Worm (Caenorhabditis elegans): Measurements from ENCODE around the gene F56B3.9.

Gene F56B3.9

ce11 chrIV:787755-788154 is 16.6 kb downstream of the F56B3.9 start, which contains the start of gene F56B3.6:
F56B3.6 (plus strand) TSS chrIV:788055.
- no peak for TF ChIP-seq hmbx-1 (tag; optimal IDR thresholded peaks at IDR 0.05)

- TF ChIP-seq pes-1 (GFP tag; IDR thresholded peaks at IDR 0.05) (no peak), ceh-36 (tag; optimal IDR thresholded peaks at IDR 0.05) (no peak), hmg-4 (GFP tag; optimal IDR thresholded peaks at IDR 0.05) (no peak), hmbx-1 (tag; optimal IDR thresholded peaks at IDR 0.05) (no peak), ama-1 (optimal IDR thresholded peaks at IDR 0.05) (no peak), flt-1 (GFP tag; IDR thresholded peaks at IDR 0.05) (no peak), sea-1 (GFP tag; conservative IDR thresholded peaks at IDR 0.05) (no peak)
Measured at ce11 chrIV:794275-794674, 23.1 kb downstream of the F56B3.9 start, which contains the start of gene F56B3.4. F56B3.4 (minus strand) TSS chrIV:794275.

DNA sequence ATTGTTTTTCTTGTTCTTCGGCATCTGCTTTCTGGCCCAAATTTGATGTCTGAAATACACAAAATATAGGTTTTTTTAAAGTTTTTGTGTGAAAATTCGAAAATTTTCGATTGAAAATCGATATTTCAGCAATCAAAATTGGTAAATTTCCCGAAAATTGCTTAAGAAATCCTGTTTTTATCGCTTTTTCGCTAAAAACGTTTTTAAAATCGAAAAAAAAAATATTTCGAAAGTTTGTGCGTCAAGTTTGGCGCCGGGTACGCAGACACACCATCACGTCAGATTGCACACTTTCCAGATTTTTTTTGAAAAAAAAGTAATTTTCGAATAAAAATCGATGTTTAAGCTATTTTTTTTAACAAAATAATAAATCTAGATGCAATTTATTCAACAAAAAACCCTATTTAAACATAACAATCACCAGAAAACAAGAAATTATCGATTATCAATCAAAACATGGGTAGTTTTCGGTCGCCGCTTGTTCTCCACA is 24.3 kb downstream of the F56B3.9 start, which contains the start of gene skr-18:
Gene skr-18, minus strand, starts transcription at position 51 of the 490 bp plus-strand sequence.
- TF ChIP-seq tbx-37 (GFP tag; conservative IDR thresholded peaks at IDR 0.05), result no peak
- TF ChIP-seq F13C5.2 (tag; optimal IDR thresholded peaks at IDR 0.05), result no peak
- no peak for TF ChIP-seq B0310.2 (tag; optimal IDR thresholded peaks at IDR 0.05)
- TF ChIP-seq hmg-4 (GFP tag; optimal IDR thresholded peaks at IDR 0.05), result no peak
- no peak for TF ChIP-seq ceh-13 (GFP tag; optimal IDR thresholded peaks at IDR 0.05)
- no peak for TF ChIP-seq ets-7 (tag; optimal IDR thresholded peaks at IDR 0.05)
- TF ChIP-seq hnd-1 (tag; optimal IDR thresholded peaks at IDR 0.05), result no peak
- no peak for TF ChIP-seq scrt-1 (GFP tag; IDR thresholded peaks at IDR 0.05)
- no peak for TF ChIP-seq flt-1 (GFP tag; IDR thresholded peaks at IDR 0.05)
- no peak for TF ChIP-seq aly-1 (tag; optimal IDR thresholded peaks at IDR 0.05)

ce11 chrIV:796521-797073 is 25.4 kb downstream of the F56B3.9 start, which contains the start of the genes F56B3.11 and ech-5:
F56B3.11 (minus strand) TSS chrIV:796571.
ech-5 (plus strand) TSS chrIV:797023.
- TF ChIP-seq tbx-37 (GFP tag; conservative IDR thresholded peaks at IDR 0.05), result no peak
- TF ChIP-seq ceh-13 (GFP tag; optimal IDR thresholded peaks at IDR 0.05), result peak; percentile 33
- no peak for TF ChIP-seq tra-4 (tag; optimal IDR thresholded peaks at IDR 0.05)
- TF ChIP-seq scrt-1 (GFP tag; IDR thresholded peaks at IDR 0.05), result no peak
- peak; percentile 42 for TF ChIP-seq hmbx-1 (tag; optimal IDR thresholded peaks at IDR 0.05)
- TF ChIP-seq pes-1 (GFP tag; IDR thresholded peaks at IDR 0.05), result peak; percentile 53; the same call in 1 of the 2 replicates
- no peak for TF ChIP-seq B0310.2 (tag; optimal IDR thresholded peaks at IDR 0.05)
- TF ChIP-seq tbx-11 (GFP tag; IDR thresholded peaks at IDR 0.05), result no peak
- no peak for TF ChIP-seq flt-1 (GFP tag; IDR thresholded peaks at IDR 0.05)
- TF ChIP-seq F13C5.2 (tag; optimal IDR thresholded peaks at IDR 0.05), result peak; percentile 70
- peak; percentile 37 for TF ChIP-seq hnd-1 (tag; optimal IDR thresholded peaks at IDR 0.05)
- no peak for TF ChIP-seq aly-1 (tag; optimal IDR thresholded peaks at IDR 0.05)

ce11 chrIV:800518-800917 is 29.4 kb downstream of the F56B3.9 start, which contains the start of gene mrpl-46:
mrpl-46 (plus strand) TSS chrIV:800818.
- TF ChIP-seq ceh-36 (tag; optimal IDR thresholded peaks at IDR 0.05) (no peak), flt-1 (GFP tag; IDR thresholded peaks at IDR 0.05) (no peak), hmbx-1 (tag; optimal IDR thresholded peaks at IDR 0.05) (no peak), tbx-37 (GFP tag; conservative IDR thresholded peaks at IDR 0.05) (no peak), ceh-13 (GFP tag; optimal IDR thresholded peaks at IDR 0.05) (no peak)

ce11 chrIV:801162-801561 is 30.0 kb downstream of the F56B3.9 start:
- TF ChIP-seq ceh-36 (tag; optimal IDR thresholded peaks at IDR 0.05) (no peak), scrt-1 (GFP tag; IDR thresholded peaks at IDR 0.05) (no peak), hnd-1 (tag; optimal IDR thresholded peaks at IDR 0.05) (no peak), ets-7 (tag; optimal IDR thresholded peaks at IDR 0.05) (no peak)

- TF ChIP-seq ceh-36 (tag; optimal IDR thresholded peaks at IDR 0.05), result no peak
Measured at ce11 chrIV:804802-805201, 33.6 kb downstream of the F56B3.9 start, which contains the start of gene Y55F3BL.4. Y55F3BL.4 (plus strand) TSS chrIV:805102.

DNA sequence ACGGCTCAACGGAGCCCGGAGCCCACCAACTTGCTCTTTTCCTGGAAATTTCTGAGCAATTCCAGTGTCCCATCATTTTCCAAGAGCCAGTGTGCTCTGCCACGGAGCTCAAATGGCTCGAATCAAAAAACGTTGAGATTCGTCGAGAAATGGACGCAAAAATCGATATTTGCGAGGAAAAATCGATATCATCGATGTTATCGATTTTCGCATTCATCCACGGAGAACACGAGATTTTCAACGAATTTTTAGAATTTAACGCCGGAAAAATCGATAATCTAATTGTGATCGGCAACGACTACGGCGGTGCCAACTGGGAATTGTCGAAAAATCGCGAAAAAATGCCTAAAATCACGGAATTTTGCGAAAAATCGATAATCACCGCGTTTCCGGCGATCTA is 34.5 kb downstream of the F56B3.9 start:
- TF ChIP-seq pes-1 (GFP tag; IDR thresholded peaks at IDR 0.05) (0 out of 2 replicates have a peak, but pooled peaks have one; percentile 6), sea-1 (GFP tag; conservative IDR thresholded peaks at IDR 0.05) (no peak), hmg-4 (GFP tag; optimal IDR thresholded peaks at IDR 0.05) (no peak), ama-1 (optimal IDR thresholded peaks at IDR 0.05) (no peak), hnd-1 (tag; optimal IDR thresholded peaks at IDR 0.05) (no peak)

DNA sequence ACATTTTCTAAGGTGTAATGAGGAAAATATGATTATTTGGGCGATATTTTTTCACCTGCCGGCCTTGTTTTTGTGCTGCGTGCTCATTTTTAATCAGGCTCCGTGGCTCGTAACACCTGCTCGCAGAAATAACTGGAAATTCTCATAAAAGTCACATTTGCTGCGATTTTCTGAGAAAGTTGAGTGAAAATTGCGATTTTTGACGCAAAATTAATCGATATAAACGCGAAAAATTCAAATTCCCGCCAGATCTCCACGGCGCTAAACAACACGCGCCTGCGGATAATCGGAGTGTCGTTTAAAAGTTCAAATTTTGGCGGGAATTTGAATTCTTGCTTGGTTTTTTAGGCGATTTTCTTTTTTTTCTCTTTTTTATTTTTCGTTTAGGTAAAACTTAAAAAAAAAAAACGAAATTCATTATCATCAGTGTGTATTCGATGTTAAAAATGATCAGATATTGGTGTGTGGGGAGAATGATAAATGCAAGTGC is 35.9 kb downstream of the F56B3.9 start, which contains the start of gene Y55F3BL.6:
Gene Y55F3BL.6, minus strand, starts transcription at position 51 of the 490 bp plus-strand sequence.
- TF ChIP-seq hnd-1 (tag; optimal IDR thresholded peaks at IDR 0.05), result no peak
- TF ChIP-seq tra-4 (tag; optimal IDR thresholded peaks at IDR 0.05), result no peak
- TF ChIP-seq ceh-13 (GFP tag; optimal IDR thresholded peaks at IDR 0.05), result no peak
- no peak for TF ChIP-seq pes-1 (GFP tag; IDR thresholded peaks at IDR 0.05)
- no peak for TF ChIP-seq hmbx-1 (tag; optimal IDR thresholded peaks at IDR 0.05)
- TF ChIP-seq ceh-36 (tag; optimal IDR thresholded peaks at IDR 0.05), result no peak
- TF ChIP-seq scrt-1 (GFP tag; IDR thresholded peaks at IDR 0.05), result no peak
- TF ChIP-seq sea-1 (GFP tag; conservative IDR thresholded peaks at IDR 0.05), result no peak
- TF ChIP-seq aly-1 (tag; optimal IDR thresholded peaks at IDR 0.05), result no peak
- no peak for TF ChIP-seq F13C5.2 (tag; optimal IDR thresholded peaks at IDR 0.05)
- no peak for TF ChIP-seq hmg-4 (GFP tag; optimal IDR thresholded peaks at IDR 0.05)
- TF ChIP-seq B0310.2 (tag; optimal IDR thresholded peaks at IDR 0.05), result no peak

All from whole organism, early embryonic.